Worm (Caenorhabditis elegans) whole organism, young adult: Measurements from ENCODE around the gene hmg-1.1.
A peak's percentile ranks its signal among the peaks of the same experiment; 100 is the strongest.
"Not testable (repeated sequence)": the region's sequence is repeated elsewhere in the genome, so short reads cannot be mapped to it uniquely, and the experiment has no call there.

ENCODE experiments used
- Y53F4B.3 ChIP-seq: fragments of 200-800 bp; sonication (Bioruptor generic); IDR thresholded peaks from 2 replicates; pipeline ENCODE4 v1.3.6; 2022; ENCODE audit warnings: missing genetic modification reagents, missing genetic modification characterization, missing compliant biosample characterization
- Y95B8A.8 ChIP-seq: fragments of 200-800 bp; sonication (Bioruptor generic); IDR thresholded peaks from 2 replicates; pipeline ENCODE4 v1.3.6; 2022; ENCODE audit warnings: missing genetic modification reagents, missing genetic modification characterization, missing compliant biosample characterization
- cebp-1 ChIP-seq, 2 experiments: fragments of 200-800 bp in 1 of 2; sonication (Bioruptor generic) in 1 of 2; sonication (generic microtip) in 1 of 2; IDR thresholded peaks in 1 of 2; optimal IDR thresholded peaks in 1 of 2; 2 replicates each; pipeline versions ENCODE4 v1.3.6 to Lab custom; 2017 to 2022; ENCODE audit warnings: missing compliant biosample characterization in 2 of 2, missing genetic modification characterization in 2 of 2, mild to moderate bottlenecking in 1 of 2, missing genetic modification reagents in 1 of 2, moderate library complexity in 1 of 2
- lsl-1 ChIP-seq: fragments of 200-800 bp; sonication (Bioruptor generic); optimal IDR thresholded peaks from 2 replicates; lab custom pipeline; 2018; ENCODE audit warnings: mild to moderate bottlenecking, missing genetic modification characterization, moderate library complexity, missing compliant biosample characterization
- mcd-1 ChIP-seq: fragments of 200-800 bp; sonication (Bioruptor generic); IDR thresholded peaks from 2 replicates; pipeline ENCODE4 v1.3.6; 2022; ENCODE audit warnings: missing genetic modification reagents, missing genetic modification characterization, missing compliant biosample characterization
- nhr-90 ChIP-seq: sonication (generic microtip); optimal IDR thresholded peaks from 2 replicates; lab custom pipeline; 2016; ENCODE audit warnings: missing genotype, mild to moderate bottlenecking, missing genetic modification characterization, missing compliant biosample characterization
- snpc-3.4 ChIP-seq: sonication (generic microtip); optimal IDR thresholded peaks from 2 replicates; lab custom pipeline; 2017; ENCODE audit warnings: missing genetic modification characterization, mild to moderate bottlenecking, missing compliant biosample characterization, antibody characterized with exemption, moderate library complexity, missing genotype, missing genetic modification reagents
- snpc-4 ChIP-seq, 5 experiments: fragments of 150-350 bp in 1 of 5; sonication (generic microtip) in 4 of 5; optimal IDR thresholded peaks; 2 replicates each; lab custom pipeline; 2014 to 2018; ENCODE audit warnings: missing genetic modification characterization in 5 of 5, missing biosample characterization in 3 of 5, antibody characterized with exemption in 2 of 5, mild to moderate bottlenecking in 2 of 5, missing compliant biosample characterization in 2 of 5, missing genotype in 2 of 5, moderate library complexity in 2 of 5, missing genetic modification reagents in 1 of 5
- xnd-1 ChIP-seq: sonication (generic microtip); optimal IDR thresholded peaks from 2 replicates; lab custom pipeline; 2016; ENCODE audit warnings: missing genotype, missing genetic modification reagents, missing genetic modification characterization, missing compliant biosample characterization
- zfh-2 ChIP-seq: fragments of 200-800 bp; sonication (Bioruptor generic); conservative IDR thresholded peaks from 2 replicates; pipeline ENCODE4 v1.3.6; 2022; ENCODE audit warnings: missing genetic modification reagents, missing genetic modification characterization, missing compliant biosample characterization
- ztf-26 ChIP-seq: sonication (generic microtip); optimal IDR thresholded peaks from 2 replicates; lab custom pipeline; 2017; ENCODE audit warnings: missing genetic modification characterization, missing compliant biosample characterization

The hmg-1.1 gene

DNA sequence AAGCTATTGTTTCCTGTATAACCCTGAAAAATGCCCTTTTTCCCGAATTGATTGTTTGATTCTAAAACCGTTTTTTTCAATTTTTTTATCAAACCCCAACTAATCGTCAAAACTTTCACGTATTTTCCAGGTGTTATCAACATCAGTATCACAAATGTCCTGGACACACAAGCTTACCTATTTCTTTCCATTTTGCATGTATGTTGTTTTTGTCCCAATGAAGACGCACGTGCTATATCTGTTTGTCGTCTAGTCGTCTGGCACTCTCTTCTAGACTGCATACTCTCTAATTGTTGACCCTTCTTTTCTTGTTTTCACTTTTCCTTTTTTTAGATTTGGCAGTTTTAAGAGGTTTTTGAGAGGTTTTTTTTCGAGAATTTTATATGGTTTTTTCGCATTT lies 45.8 kb downstream of the hmg-1.1 start (continued):
- no peak for TF ChIP-seq Y95B8A.8 (GFP tag; lab: Robert Waterston, UW)
- no peak for TF ChIP-seq xnd-1 (tag; lab: Kevin White, UChicago)
- no peak for TF ChIP-seq snpc-3.4 (tag; lab: Kevin White, UChicago)
- no peak for TF ChIP-seq snpc-4 (GFP tag; optimal IDR thresholded peaks at IDR 0.05; lab: Kevin White, UChicago)
- TF ChIP-seq snpc-4 (tag; optimal IDR thresholded peaks at IDR 0.05; lab: Kevin White, UChicago) = peak in 2 of 4 experiments; percentile 20 to 35
- TF ChIP-seq, all 124 proteins: peak for 8

DNA sequence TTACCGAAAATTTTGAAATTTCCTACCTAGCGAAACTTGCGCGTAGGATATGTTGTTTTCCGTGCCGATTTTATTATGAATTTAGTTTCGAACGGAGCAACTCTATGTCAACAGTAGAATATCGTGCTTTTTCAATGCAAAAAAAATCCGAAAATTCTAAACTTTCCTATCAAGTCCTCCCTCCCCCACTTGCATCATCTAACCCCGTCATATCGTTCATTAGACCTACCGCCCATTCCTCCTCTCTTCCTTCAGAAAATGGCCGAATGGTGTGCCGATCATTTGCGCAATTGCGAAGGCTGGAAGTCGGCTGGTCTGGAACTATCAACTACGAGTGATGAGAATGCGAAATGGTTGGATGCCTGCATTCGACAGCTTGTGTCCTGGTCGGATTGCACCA lies 46.6 kb downstream of the hmg-1.1 start, which contains the start of gene Y54G11A.7:
Gene Y54G11A.7, plus strand, starts transcription at position 256 of the 400 bp plus-strand sequence.
- not testable (repeated sequence) for TF ChIP-seq lsl-1 (GFP tag; lab: Kevin White, UChicago); ztf-26; Y53F4B.3

DNA sequence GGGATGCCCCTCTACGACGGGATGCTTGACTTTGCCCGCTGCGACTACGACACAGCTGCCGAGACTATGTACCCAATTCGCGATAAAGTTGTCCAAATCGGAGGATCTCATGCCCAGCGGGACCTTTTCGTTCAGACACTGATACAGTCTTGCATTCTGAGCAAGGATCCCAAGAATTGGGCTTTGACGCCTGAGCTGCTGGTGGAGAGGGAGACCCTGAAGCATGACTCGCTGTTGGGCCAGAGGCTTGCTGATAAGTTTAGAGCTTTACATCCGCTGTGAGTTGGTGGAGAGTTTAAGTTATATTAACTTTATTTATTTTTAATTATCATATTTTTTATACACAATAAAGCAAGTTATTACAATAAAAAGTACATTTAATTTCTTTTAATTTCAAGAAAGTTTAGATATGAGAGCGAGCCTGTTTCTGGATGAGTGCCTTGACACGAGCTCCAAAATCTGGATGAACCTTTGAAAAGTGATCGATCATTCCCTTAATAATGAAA lies 48.8 kb downstream of the hmg-1.1 start:
- TF ChIP-seq cebp-1 (GFP tag; IDR thresholded peaks at IDR 0.05; lab: Robert Waterston, UW) (no peak), cebp-1 (tag; optimal IDR thresholded peaks at IDR 0.05; lab: Kevin White, UChicago) (peak; percentile 9), zfh-2 (peak; percentile 36; the same call in 1 of the 2 replicates), nhr-90 (tag; lab: Kevin White, UChicago) (no peak), mcd-1 (GFP tag; lab: Robert Waterston, UW) (0 out of 2 replicates have a peak, but pooled peaks have one; percentile 8)
